Fruit fly (Drosophila melanogaster) whole organism, pupa: ENCODE measurements around the gene Slbp.

ENCODE experiments used
- CG12605 ChIP-seq: fragments of 200-800 bp; sonication (Bioruptor generic); IDR thresholded peaks from 2 replicates; pipeline ENCODE4 v1.3.6; 2022; ENCODE audit warnings: missing biosample characterization, missing genetic modification characterization
- CG14655 ChIP-seq: fragments of 200-800 bp; sonication (Bioruptor generic); optimal IDR thresholded peaks from 3 replicates; lab custom pipeline; 2017; ENCODE audit warnings: mild to moderate bottlenecking, missing biosample characterization, missing genetic modification reagents, missing genetic modification characterization
- CG17806 ChIP-seq: fragments of 200-800 bp; sonication (Bioruptor generic); optimal IDR thresholded peaks from 2 replicates; lab custom pipeline; 2018; ENCODE audit warnings: missing biosample characterization, mild to moderate bottlenecking, missing genetic modification characterization, moderate library complexity
- CG34367 ChIP-seq: fragments of 200-800 bp; sonication (Bioruptor generic); optimal IDR thresholded peaks from 2 replicates; lab custom pipeline; 2018; ENCODE audit warnings: missing biosample characterization, mild to moderate bottlenecking, missing genetic modification characterization
- D1 ChIP-seq: fragments of 200-800 bp; sonication (Bioruptor generic); optimal IDR thresholded peaks from 2 replicates; lab custom pipeline; 2018; ENCODE audit warnings: missing biosample characterization, mild to moderate bottlenecking, missing genetic modification characterization, moderate library complexity
- Snoo ChIP-seq: fragments of 200-800 bp; sonication (Bioruptor generic); optimal IDR thresholded peaks from 3 replicates; lab custom pipeline; 2017; ENCODE audit warnings: missing biosample characterization, mild to moderate bottlenecking, missing genetic modification characterization, inconsistent platforms
- fd96Ca ChIP-seq: fragments of 200-800 bp; sonication (Bioruptor generic); IDR thresholded peaks from 3 replicates; pipeline ENCODE4 v1.3.6; 2022; ENCODE audit warnings: missing biosample characterization, missing genetic modification characterization
- gl ChIP-seq: fragments of 200-800 bp; sonication (Bioruptor generic); optimal IDR thresholded peaks from 2 replicates; lab custom pipeline; 2018; ENCODE audit warnings: missing biosample characterization, mild to moderate bottlenecking, missing genetic modification characterization
- rn ChIP-seq: fragments of 200-800 bp; sonication (Bioruptor generic); IDR thresholded peaks from 2 replicates; pipeline ENCODE4 v1.3.6; 2022; ENCODE audit warnings: missing biosample characterization, missing genetic modification characterization

dm6 chr3R:29190984-29191383 lies 37.9 kb upstream of the Slbp start:
- TF ChIP-seq CG17806 (no peak), CG12605 (no peak), fd96Ca (GFP tag; lab: Robert Waterston, UW) (no peak), Snoo (tag; lab: Kevin White, UChicago) (no peak), CG34367 (tag; lab: Kevin White, UChicago) (no peak), D1 (tag; lab: Kevin White, UChicago) (no peak), CG14655 (GFP tag; lab: Kevin White, UChicago) (no peak), gl (tag; lab: Kevin White, UChicago) (no peak), rn (GFP tag; lab: Robert Waterston, UW) (no peak)
